Worm (Caenorhabditis elegans) whole organism, L4 larva: ENCODE results near the gene sri-37.
"Not testable (repeated sequence)": the region's sequence is repeated elsewhere in the genome, so short reads cannot be mapped to it uniquely, and the experiment has no call there.

Experiments
- daf-12 ChIP-seq: fragments of 150-350 bp; optimal IDR thresholded peaks from 2 replicates; lab custom pipeline; 2014; ENCODE audit warnings: missing biosample characterization, missing genetic modification reagents, missing genetic modification characterization
- lsy-2 ChIP-seq, 2 experiments: fragments of 150-350 bp in 1 of 2; sonication (generic microtip) in 1 of 2; optimal IDR thresholded peaks; 2 replicates each; lab custom pipeline; 2014 to 2017; ENCODE audit warnings: missing biosample characterization in 2 of 2, missing genetic modification characterization in 2 of 2
- mdl-1 ChIP-seq, 2 experiments: fragments of 150-350 bp in 1 of 2; sonication (generic microtip) in 1 of 2; optimal IDR thresholded peaks; 2 replicates each; lab custom pipeline; 2014 to 2017; ENCODE audit warnings: missing biosample characterization in 2 of 2, missing genetic modification characterization in 2 of 2
- zag-1 ChIP-seq: fragments of 150-350 bp; optimal IDR thresholded peaks from 2 replicates; lab custom pipeline; 2014; ENCODE audit warnings: missing biosample characterization, missing genetic modification characterization

DNA sequence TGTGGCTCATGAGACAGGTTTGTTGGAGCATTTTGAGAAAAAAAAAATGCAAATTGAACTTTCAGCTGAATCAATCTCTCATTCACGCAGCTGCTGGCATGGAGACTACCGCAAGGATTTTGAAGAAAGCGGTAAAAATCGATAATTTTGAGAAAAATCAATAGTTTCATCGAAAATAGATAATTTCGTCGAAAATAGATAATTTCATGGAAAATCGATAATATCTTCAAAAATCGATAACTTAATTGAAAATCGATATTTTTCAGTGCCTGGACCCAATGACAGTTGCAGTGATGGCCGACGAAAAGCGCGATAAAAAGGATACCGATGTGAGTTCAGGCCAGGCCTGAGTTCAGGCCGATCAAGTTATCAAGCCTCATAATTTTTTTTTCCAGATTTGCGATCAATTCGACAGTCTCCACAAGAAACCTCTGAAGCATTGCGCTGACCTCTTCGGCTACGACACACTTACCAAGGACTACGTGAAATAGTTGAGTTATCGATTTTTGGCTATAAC lies 6.4 kb upstream of the sri-37 start, which contains the start of gene D2062.4:
- not testable (repeated sequence) for TF ChIP-seq mdl-1 (tag; optimal IDR thresholded peaks at IDR 0.05; lab: Kevin White, UChicago); daf-12; lsy-2 (tag; optimal IDR thresholded peaks at IDR 0.05; lab: Kevin White, UChicago); zag-1 (tag; lab: Kevin White, UChicago)
